Fruit fly (Drosophila melanogaster): ENCODE results near the gene Nf-YC.

Nf-YC gene

DNA sequence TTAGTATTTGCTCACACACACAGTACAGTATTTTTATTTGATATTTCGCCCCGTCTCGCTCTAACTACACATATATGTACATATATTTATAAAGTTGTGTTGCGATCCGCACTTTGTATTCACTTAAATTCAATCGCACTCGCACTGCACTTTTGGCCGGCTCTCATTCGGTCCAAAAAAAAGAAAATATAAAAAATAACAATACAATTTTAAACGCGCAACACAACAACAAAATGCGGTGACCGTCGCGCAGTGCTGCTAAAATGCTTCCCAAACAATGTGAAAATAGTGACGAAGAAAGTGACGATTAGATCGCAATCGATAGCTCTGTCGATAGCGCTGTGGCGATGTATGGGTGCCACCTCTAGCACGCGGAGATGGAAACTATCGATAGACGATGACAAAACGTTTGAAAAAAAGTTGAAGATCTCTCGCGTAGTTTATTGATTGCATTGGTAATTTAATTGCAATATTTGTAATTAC, 17.4 kb downstream of the Nf-YC start, which contains the start of the genes C3G and pod1 (continued):
- peak; percentile 28 for TF ChIP-seq lz (GFP tag; optimal IDR thresholded peaks at IDR 0.05)
- no peak for TF ChIP-seq acj6 (GFP tag; optimal IDR thresholded peaks at IDR 0.05)
- TF ChIP-seq Blimp-1 (GFP tag; optimal IDR thresholded peaks at IDR 0.05) = no peak
- TF ChIP-seq Hr38 (GFP tag; optimal IDR thresholded peaks at IDR 0.05) = no peak
- TF ChIP-seq Sox102F (GFP tag; optimal IDR thresholded peaks at IDR 0.05) = peak; percentile 56
- TF ChIP-seq salr (GFP tag; optimal IDR thresholded peaks at IDR 0.05) = no peak
- peak; percentile 19 for TF ChIP-seq esn (GFP tag; optimal IDR thresholded peaks at IDR 0.05)
- no peak for TF ChIP-seq CG16779 (tag; optimal IDR thresholded peaks at IDR 0.05)
- no peak for TF ChIP-seq CG11762 (GFP tag; optimal IDR thresholded peaks at IDR 0.05; ENCODE audit: insufficient read depth)
- TF ChIP-seq CG4318 (GFP tag; optimal IDR thresholded peaks at IDR 0.05) = no peak
- TF ChIP-seq CG31627 (GFP tag; optimal IDR thresholded peaks at IDR 0.05) = no peak
- no peak for TF ChIP-seq CG1621 (tag; optimal IDR thresholded peaks at IDR 0.05)
- TF ChIP-seq Ets96B (tag; optimal IDR thresholded peaks at IDR 0.05) = no peak
- TF ChIP-seq CG3919 (GFP tag; optimal IDR thresholded peaks at IDR 0.05) = peak; percentile 28
- no peak for TF ChIP-seq eg (GFP tag; IDR thresholded peaks at IDR 0.05)
- no peak for TF ChIP-seq CG8319 (GFP tag; optimal IDR thresholded peaks at IDR 0.05)
- no peak for TF ChIP-seq CG7368 (GFP tag; optimal IDR thresholded peaks at IDR 0.05)
- no peak for TF ChIP-seq dac (GFP tag; optimal IDR thresholded peaks at IDR 0.05)
- no peak for TF ChIP-seq CG15336 (GFP tag; IDR thresholded peaks at IDR 0.05)
- peak; percentile 55 for TF ChIP-seq svp (GFP tag)
- peak; percentile 15 for TF ChIP-seq Eip93F (GFP tag; optimal IDR thresholded peaks at IDR 0.05)
- no peak for TF ChIP-seq CG34406 (GFP tag; optimal IDR thresholded peaks at IDR 0.05)
- no peak for TF ChIP-seq spab (GFP tag; optimal IDR thresholded peaks at IDR 0.05)
- peak; percentile 11 for TF ChIP-seq Eip75B (GFP tag; optimal IDR thresholded peaks at IDR 0.05)
- TF ChIP-seq Eip78C (GFP tag) = peak; percentile 71
- TF ChIP-seq Hr39 (GFP tag; optimal IDR thresholded peaks at IDR 0.05) = peak; percentile 27
- TF ChIP-seq fd59A (GFP tag; optimal IDR thresholded peaks at IDR 0.05) = no peak
- TF ChIP-seq ss (GFP tag; optimal IDR thresholded peaks at IDR 0.05) = no peak
- TF ChIP-seq Lpt (GFP tag; optimal IDR thresholded peaks at IDR 0.05) = no peak
- no peak for TF ChIP-seq net (GFP tag; optimal IDR thresholded peaks at IDR 0.05)
- peak; percentile 71 for TF ChIP-seq fkh (GFP tag; optimal IDR thresholded peaks at IDR 0.05)
- no peak; the same call in 2 of the 3 replicates for TF ChIP-seq CG8119 (GFP tag; IDR thresholded peaks at IDR 0.05)
- TF ChIP-seq pdm3 (GFP tag; optimal IDR thresholded peaks at IDR 0.05) = peak; percentile 21
- TF ChIP-seq topi (GFP tag; optimal IDR thresholded peaks at IDR 0.05) = peak; percentile 3

- TF ChIP-seq Eip78C (GFP tag) (peak; percentile 39), Sox102F (GFP tag; optimal IDR thresholded peaks at IDR 0.05) (no peak)
Measured at dm6 chrX:6802376-6803080, 18.2 kb downstream of the Nf-YC start.

- TF ChIP-seq CG4318 (GFP tag; optimal IDR thresholded peaks at IDR 0.05) = no peak
- peak; percentile 43 for TF ChIP-seq Met (GFP tag; optimal IDR thresholded peaks at IDR 0.05)
- TF ChIP-seq CG31627 (GFP tag; optimal IDR thresholded peaks at IDR 0.05) = no peak
- TF ChIP-seq dsx (GFP tag; optimal IDR thresholded peaks at IDR 0.05; ENCODE audit: poor library complexity, severe bottlenecking) = no peak
- TF ChIP-seq Blimp-1 (GFP tag; optimal IDR thresholded peaks at IDR 0.05) = no peak
- TF ChIP-seq Sox15 (GFP tag; optimal IDR thresholded peaks at IDR 0.05) = no peak
- no peak for TF ChIP-seq CG6276 (GFP tag; optimal IDR thresholded peaks at IDR 0.05)
- no peak for TF ChIP-seq topi (GFP tag; optimal IDR thresholded peaks at IDR 0.05)
- TF ChIP-seq cyc (GFP tag; optimal IDR thresholded peaks at IDR 0.05) = no peak
- peak; percentile 18 for TF ChIP-seq CG3919 (GFP tag; optimal IDR thresholded peaks at IDR 0.05)
- peak; percentile 33; the same call in 1 of the 2 replicates for TF ChIP-seq CG15336 (GFP tag; IDR thresholded peaks at IDR 0.05)
- peak; percentile 45 for TF ChIP-seq fkh (GFP tag; optimal IDR thresholded peaks at IDR 0.05)
- TF ChIP-seq net (GFP tag; optimal IDR thresholded peaks at IDR 0.05) = peak; percentile 11
- 0 out of 2 replicates have a peak, but pooled peaks have one; percentile 10 for TF ChIP-seq CG11294 (GFP tag; IDR thresholded peaks at IDR 0.05)
- TF ChIP-seq acj6 (GFP tag; optimal IDR thresholded peaks at IDR 0.05) = peak; percentile 39
- TF ChIP-seq OdsH (GFP tag; optimal IDR thresholded peaks at IDR 0.05) = peak; percentile 33
- peak; percentile 64 for TF ChIP-seq CG32006 (GFP tag; optimal IDR thresholded peaks at IDR 0.05)
- TF ChIP-seq Hr4 (GFP tag; optimal IDR thresholded peaks at IDR 0.05) = peak; percentile 33
- TF ChIP-seq CG6792 (GFP tag; optimal IDR thresholded peaks at IDR 0.05) = no peak
- peak; percentile 27 for TF ChIP-seq esn (GFP tag; optimal IDR thresholded peaks at IDR 0.05)
- TF ChIP-seq lz (GFP tag; optimal IDR thresholded peaks at IDR 0.05) = peak; percentile 1
- no peak for TF ChIP-seq CG8632 (GFP tag; optimal IDR thresholded peaks at IDR 0.05)
- TF ChIP-seq Smox (GFP tag; optimal IDR thresholded peaks at IDR 0.05) = peak; percentile 8
- TF ChIP-seq pdm3 (GFP tag; optimal IDR thresholded peaks at IDR 0.05) = peak; percentile 15
Measured at dm6 chrX:6800726-6801296, 19.9 kb downstream of the Nf-YC start.
